Fruit fly (Drosophila melanogaster) whole organism, prepupa: Measurements from ENCODE around the gene Cep135.

Experiments
- CG15336 ChIP-seq: fragments of 200-800 bp; sonication (Bioruptor generic); IDR thresholded peaks from 2 replicates; pipeline ENCODE4 v1.3.6; 2022; ENCODE audit warnings: missing biosample characterization, missing genetic modification characterization
- CG6163 ChIP-seq: fragments of 200-800 bp; sonication (Bioruptor generic); IDR thresholded peaks from 3 replicates; pipeline ENCODE4 v1.3.6; 2022; ENCODE audit warnings: missing biosample characterization, missing genetic modification characterization
- CG8119 ChIP-seq: fragments of 200-800 bp; sonication (Bioruptor generic); IDR thresholded peaks from 3 replicates; pipeline ENCODE4 v1.3.6; 2022; ENCODE audit warnings: missing biosample characterization, missing genetic modification characterization
- Eip75B ChIP-seq: fragments of 200-800 bp; sonication (Bioruptor generic); optimal IDR thresholded peaks from 3 replicates; lab custom pipeline; 2016; ENCODE audit warnings: missing biosample characterization, missing genetic modification characterization
- Eip78C ChIP-seq: fragments of 200-800 bp; sonication (Bioruptor generic); peaks from one replicate; lab custom pipeline; 2016; ENCODE audit warnings: missing biosample characterization, missing genetic modification characterization
- Gug ChIP-seq: fragments of 200-800 bp; sonication (Bioruptor generic); IDR thresholded peaks from 2 replicates; pipeline ENCODE4 v1.3.6; 2022; ENCODE audit warnings: missing biosample characterization, missing genetic modification characterization
- OdsH ChIP-seq: fragments of 200-800 bp; sonication (Bioruptor generic); optimal IDR thresholded peaks from 3 replicates; lab custom pipeline; 2016; ENCODE audit warnings: missing biosample characterization, missing genetic modification characterization
- cyc ChIP-seq: fragments of 200-800 bp; sonication (Bioruptor generic); optimal IDR thresholded peaks from 3 replicates; lab custom pipeline; 2016; ENCODE audit warnings: missing biosample characterization, missing genetic modification characterization
- lz ChIP-seq: fragments of 200-800 bp; sonication (Bioruptor generic); optimal IDR thresholded peaks from 3 replicates; lab custom pipeline; 2016; ENCODE audit warnings: missing biosample characterization, missing genetic modification characterization
- net ChIP-seq: fragments of 200-800 bp; sonication (Bioruptor generic); optimal IDR thresholded peaks from 3 replicates; lab custom pipeline; 2016; ENCODE audit warnings: missing biosample characterization, missing genetic modification characterization
- pdm3 ChIP-seq: fragments of 200-800 bp; sonication (Bioruptor generic); optimal IDR thresholded peaks from 3 replicates; lab custom pipeline; 2016; ENCODE audit warnings: missing biosample characterization, missing genetic modification characterization
- salr ChIP-seq, 2 experiments: fragments of 200-800 bp; sonication (Bioruptor generic); optimal IDR thresholded peaks; 3 replicates each; lab custom pipeline; 2016 to 2018; ENCODE audit warnings: missing biosample characterization in 2 of 2, missing genetic modification characterization in 2 of 2, mild to moderate bottlenecking in 1 of 2
- topi ChIP-seq: fragments of 200-800 bp; sonication (Bioruptor generic); optimal IDR thresholded peaks from 3 replicates; lab custom pipeline; 2016; ENCODE audit warnings: missing biosample characterization, missing genetic modification characterization

- peak; percentile 51 for TF ChIP-seq CG8119
- no peak for TF ChIP-seq lz (GFP tag; lab: Kevin White, UChicago)
- TF ChIP-seq Eip75B (GFP tag; lab: Kevin White, UChicago) = no peak
- TF ChIP-seq Gug = no peak
- TF ChIP-seq topi (GFP tag; lab: Kevin White, UChicago) = no peak
- TF ChIP-seq CG6163 (GFP tag; lab: Robert Waterston, UW) = peak; percentile 71
- no peak for TF ChIP-seq cyc (GFP tag; lab: Kevin White, UChicago)
- TF ChIP-seq salr (GFP tag; optimal IDR thresholded peaks at IDR 0.05; lab: Kevin White, UChicago) = peak in 1 of 2 experiments; percentile 18
- peak; percentile 62 for TF ChIP-seq Eip78C (GFP tag; lab: Kevin White, UChicago)
- no peak for TF ChIP-seq pdm3 (GFP tag; lab: Kevin White, UChicago)
- peak; percentile 54 for TF ChIP-seq net (GFP tag; lab: Kevin White, UChicago)
- no peak for TF ChIP-seq OdsH (GFP tag; lab: Kevin White, UChicago)
- peak; percentile 49; the same call in 1 of the 2 replicates for TF ChIP-seq CG15336 (GFP tag; lab: Robert Waterston, UW)
These were observed 24.8 kb downstream of the Cep135 start for dm6 chr3L:15141118-15142003.
